Worm (Caenorhabditis elegans): ENCODE data around the gene arle-14.

DNA sequence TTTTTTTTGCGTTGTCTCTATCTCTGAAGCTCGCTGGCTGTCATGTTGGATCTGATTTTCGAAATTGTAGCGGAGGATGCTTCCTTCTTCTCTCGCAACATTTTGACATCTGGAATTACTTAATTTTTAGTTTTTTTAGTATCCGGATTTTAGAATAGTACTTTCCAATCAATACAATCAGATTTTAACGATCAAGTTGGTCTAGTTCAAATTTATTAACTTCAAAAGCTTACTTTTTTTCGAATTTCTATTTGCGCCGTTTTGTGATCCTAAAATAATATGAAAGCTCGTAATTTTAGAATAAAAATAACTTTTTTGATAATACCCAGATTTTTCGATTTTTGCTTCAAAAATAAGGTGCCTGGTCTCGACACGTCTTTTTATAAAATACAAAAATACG lies 17.3 kb downstream of the arle-14 start, which contains the start of gene B0336.12:
- TF ChIP-seq ama-1 (optimal IDR thresholded peaks at IDR 0.05) (no peak), hmbx-1 (tag; optimal IDR thresholded peaks at IDR 0.05) (no peak), flt-1 (GFP tag; IDR thresholded peaks at IDR 0.05) (no peak), ceh-13 (GFP tag; optimal IDR thresholded peaks at IDR 0.05) (no peak), aly-1 (tag; optimal IDR thresholded peaks at IDR 0.05) (no peak), hmg-4 (GFP tag; optimal IDR thresholded peaks at IDR 0.05) (no peak), hnd-1 (tag; optimal IDR thresholded peaks at IDR 0.05) (no peak), B0310.2 (tag; optimal IDR thresholded peaks at IDR 0.05) (no peak), tbx-37 (GFP tag; conservative IDR thresholded peaks at IDR 0.05) (no peak), tra-4 (tag; optimal IDR thresholded peaks at IDR 0.05) (no peak), sea-1 (GFP tag; conservative IDR thresholded peaks at IDR 0.05) (no peak), F13C5.2 (tag; optimal IDR thresholded peaks at IDR 0.05) (no peak)

Data from whole organism, early embryonic.